Fruit fly (Drosophila melanogaster) whole organism, pupa: ENCODE measurements around the gene CG13912.

ENCODE experiments used
- CG17806 ChIP-seq: fragments of 200-800 bp; sonication (Bioruptor generic); optimal IDR thresholded peaks from 2 replicates; lab custom pipeline; 2018; ENCODE audit warnings: missing biosample characterization, mild to moderate bottlenecking, missing genetic modification characterization, moderate library complexity
- CG4496 ChIP-seq: fragments of 200-800 bp; sonication (Bioruptor generic); IDR thresholded peaks from 3 replicates; pipeline ENCODE4 v1.3.6; 2022; ENCODE audit warnings: missing biosample characterization, missing genetic modification characterization
- EcR ChIP-seq: fragments of 200-800 bp; sonication (Bioruptor generic); optimal IDR thresholded peaks from 3 replicates; lab custom pipeline; 2019; ENCODE audit warnings: missing biosample characterization, missing genetic modification characterization, mild to moderate bottlenecking, moderate library complexity, missing genetic modification reagents
- Ets98B ChIP-seq: fragments of 200-800 bp; sonication (Bioruptor generic); IDR thresholded peaks from 2 replicates; pipeline ENCODE4 v1.3.6; 2022; ENCODE audit warnings: missing biosample characterization, missing genetic modification characterization
- Pif1A ChIP-seq: fragments of 200-800 bp; sonication (Bioruptor generic); optimal IDR thresholded peaks from 3 replicates; lab custom pipeline; 2016; ENCODE audit warnings: missing biosample characterization, missing genetic modification characterization
- fd96Ca ChIP-seq: fragments of 200-800 bp; sonication (Bioruptor generic); IDR thresholded peaks from 3 replicates; pipeline ENCODE4 v1.3.6; 2022; ENCODE audit warnings: missing biosample characterization, missing genetic modification characterization

DNA sequence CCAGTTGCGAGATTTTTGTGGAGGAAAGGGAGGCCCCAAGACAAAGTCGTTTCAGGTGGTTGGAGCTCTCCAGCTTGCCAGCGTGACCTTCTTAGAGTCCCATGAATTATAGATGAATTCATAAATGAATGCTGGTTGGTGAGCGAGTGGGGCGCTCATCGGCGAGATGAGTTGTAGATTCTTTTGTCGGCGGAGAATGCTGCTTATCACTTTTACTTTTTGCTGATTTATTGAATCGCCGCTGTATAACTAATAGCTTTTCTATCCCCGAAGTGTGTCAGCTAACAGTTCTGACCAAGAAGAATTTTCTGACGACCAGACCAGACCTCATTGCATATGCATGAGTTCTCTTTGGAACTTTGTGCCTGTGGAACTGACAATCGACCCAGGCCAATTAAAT is 22.7 kb downstream of the CG13912 start:
- TF ChIP-seq Pif1A (GFP tag; lab: Kevin White, UChicago) (no peak), Ets98B (no peak), CG4496 (GFP tag; lab: Robert Waterston, UW) (no peak), EcR (GFP tag; lab: Kevin White, UChicago) (no peak), CG17806 (no peak), fd96Ca (GFP tag; lab: Robert Waterston, UW) (no peak)
